Fruit fly (Drosophila melanogaster) whole organism, pupa: ENCODE data around the gene eag.

Experiments used
- CG13204 ChIP-seq: fragments of 200-800 bp; sonication (Bioruptor generic); optimal IDR thresholded peaks from 2 replicates; lab custom pipeline; 2018; ENCODE audit warnings: missing biosample characterization, mild to moderate bottlenecking, missing genetic modification characterization, moderate library complexity
- CG4496 ChIP-seq: fragments of 200-800 bp; sonication (Bioruptor generic); IDR thresholded peaks from 3 replicates; pipeline ENCODE4 v1.3.6; 2022; ENCODE audit warnings: missing biosample characterization, missing genetic modification characterization
- CG8301 ChIP-seq: fragments of 200-800 bp; sonication (Bioruptor generic); optimal IDR thresholded peaks from 2 replicates; lab custom pipeline; 2018; ENCODE audit warnings: missing biosample characterization, mild to moderate bottlenecking, missing genetic modification characterization

DNA sequence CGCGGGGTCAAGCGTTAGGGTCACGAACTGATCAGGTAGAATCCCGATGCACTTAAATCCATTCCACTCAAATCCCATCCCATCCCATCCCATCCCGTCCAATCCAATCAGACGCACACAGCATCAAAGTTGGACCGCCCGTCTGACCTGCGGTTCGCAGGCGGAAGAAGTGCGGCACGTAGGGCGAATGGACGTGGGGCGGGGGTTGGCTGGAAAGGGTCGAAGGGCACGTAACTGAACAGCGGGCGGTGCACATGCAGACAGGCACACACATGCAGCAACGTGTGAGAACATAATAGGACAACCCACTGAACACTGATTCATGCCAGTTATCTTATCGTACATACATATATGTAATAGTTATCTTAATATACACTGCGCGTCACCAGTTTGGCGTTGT is 64.1 kb downstream of the eag start:
- TF ChIP-seq CG8301 (no peak), CG4496 (GFP tag; lab: Robert Waterston, UW) (no peak), CG13204 (no peak)
